Worm (Caenorhabditis elegans): ENCODE data around the gene agxt-1.

DNA sequence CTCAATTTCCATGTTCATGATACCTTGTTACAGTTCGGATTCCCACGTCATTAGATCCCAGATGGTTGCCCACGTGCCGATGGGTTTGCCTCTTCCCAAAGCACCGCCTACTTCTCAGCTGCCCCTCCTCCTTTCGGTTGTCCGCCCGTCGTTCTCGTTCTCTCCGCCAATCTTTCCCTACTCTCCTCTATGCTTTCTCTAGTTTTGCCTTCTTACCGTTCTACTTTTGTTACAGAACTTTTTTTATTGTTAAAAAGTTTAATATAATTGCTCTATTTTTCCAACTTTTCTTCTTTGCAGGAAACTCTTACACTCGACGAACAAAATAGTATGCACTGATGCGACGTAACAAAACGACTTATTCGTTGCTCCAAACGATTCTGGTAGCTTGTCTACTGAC is 51.1 kb downstream of the agxt-1 start, which contains the start of gene lat-1:
- TF ChIP-seq nhr-11 (tag; optimal IDR thresholded peaks at IDR 0.05) (no peak), aly-2 (tag; optimal IDR thresholded peaks at IDR 0.05) (no peak), nhr-25 (tag; optimal IDR thresholded peaks at IDR 0.05) (no peak), ceh-82 (tag; optimal IDR thresholded peaks at IDR 0.05) (no peak), unc-62 (GFP tag; optimal IDR thresholded peaks at IDR 0.05) (no peak), nhr-77 (tag; optimal IDR thresholded peaks at IDR 0.05) (no peak), crh-2 (tag; optimal IDR thresholded peaks at IDR 0.05) (no peak), nhr-10 (tag; optimal IDR thresholded peaks at IDR 0.05) (no peak), ceh-16 (tag; optimal IDR thresholded peaks at IDR 0.05) (no peak), lsy-2 (tag; optimal IDR thresholded peaks at IDR 0.05) (no peak), nhr-12 (tag; optimal IDR thresholded peaks at IDR 0.05) (no peak)
